Worm (Caenorhabditis elegans) whole organism, early embryonic: ENCODE measurements around the gene T07D1.3.

Source experiments
- B0310.2 ChIP-seq: sonication (generic microtip); optimal IDR thresholded peaks from 2 replicates; lab custom pipeline; 2016; ENCODE audit warnings: mild to moderate bottlenecking, missing genetic modification characterization, missing compliant biosample characterization
- F13C5.2 ChIP-seq: sonication (generic microtip); optimal IDR thresholded peaks from 2 replicates; lab custom pipeline; 2017; ENCODE audit warnings: mild to moderate bottlenecking, missing genetic modification characterization, inconsistent platforms, missing compliant biosample characterization
- flt-1 ChIP-seq: fragments of 200-800 bp; sonication (Bioruptor generic); IDR thresholded peaks from 2 replicates; pipeline ENCODE4 v1.3.6; 2022; ENCODE audit warnings: missing genetic modification characterization, missing compliant biosample characterization
- hmbx-1 ChIP-seq: sonication (generic microtip); optimal IDR thresholded peaks from 2 replicates; lab custom pipeline; 2016; ENCODE audit warnings: mild to moderate bottlenecking, missing genetic modification characterization, missing compliant biosample characterization
- pes-1 ChIP-seq: fragments of 200-800 bp; sonication (Bioruptor generic); IDR thresholded peaks from 2 replicates; pipeline ENCODE4 v1.3.6; 2022; ENCODE audit warnings: missing genetic modification reagents, missing genetic modification characterization, missing compliant biosample characterization
- scrt-1 ChIP-seq: fragments of 200-800 bp; sonication (Bioruptor generic); IDR thresholded peaks from 2 replicates; pipeline ENCODE4 v1.3.6; 2022; ENCODE audit warnings: missing genetic modification characterization, missing compliant biosample characterization
- tbx-11 ChIP-seq: fragments of 200-800 bp; sonication (Bioruptor generic); IDR thresholded peaks from 2 replicates; pipeline ENCODE4 v1.3.6; 2022; ENCODE audit warnings: missing genetic modification characterization, missing compliant biosample characterization

- TF ChIP-seq flt-1, result no peak
- TF ChIP-seq hmbx-1 (tag; lab: Kevin White, UChicago), result no peak
- TF ChIP-seq pes-1 (GFP tag; lab: Robert Waterston, UW), result no peak
- TF ChIP-seq B0310.2, result no peak
- TF ChIP-seq scrt-1, result no peak
- TF ChIP-seq F13C5.2, result no peak
- TF ChIP-seq tbx-11, result no peak
Measured at ce11 chrX:2473618-2474017, 30.4 kb upstream of the T07D1.3 start, which contains the start of gene R04B3.2.
